Fruit fly (Drosophila melanogaster) whole organism, embryonic: Measurements from ENCODE around the gene CG5003.

Source experiments
- Antp ChIP-seq: fragments of 200-800 bp; sonication (Bioruptor generic); optimal IDR thresholded peaks from 3 replicates; lab custom pipeline; 2016; ENCODE audit warnings: missing biosample characterization, missing genetic modification characterization
- CG12744 ChIP-seq: fragments of 200-800 bp; sonication (Bioruptor generic); optimal IDR thresholded peaks from 2 replicates; lab custom pipeline; 2016; ENCODE audit warnings: missing biosample characterization, missing genetic modification characterization
- CG6813 ChIP-seq: fragments of 200-800 bp; sonication (Bioruptor generic); optimal IDR thresholded peaks from 2 replicates; lab custom pipeline; 2017; ENCODE audit warnings: missing biosample characterization, missing genetic modification characterization, mild to moderate bottlenecking, moderate library complexity, missing genetic modification reagents
- Dfd ChIP-seq, 2 experiments: fragments of >200 bp; optimal IDR thresholded peaks; 2 replicates each; lab custom pipeline; 2017; ENCODE audit warnings: missing biosample characterization in 2 of 2, missing genetic modification characterization in 2 of 2
- amos ChIP-seq: fragments of 200-800 bp; sonication (Bioruptor generic); IDR thresholded peaks from 2 replicates; pipeline ENCODE4 v1.3.6; 2022; ENCODE audit warnings: missing biosample characterization, missing genetic modification characterization; ENCODE audit not compliant: partially characterized antibody
- chif ChIP-seq, 2 experiments: fragments of 200-800 bp; sonication (Bioruptor generic); optimal IDR thresholded peaks; 3 replicates each; lab custom pipeline; 2016; ENCODE audit warnings: missing biosample characterization in 2 of 2, missing genetic modification characterization in 2 of 2

dm6 chr3R:27945398-27945797 lies 29.1 kb upstream of the CG5003 start:
- TF ChIP-seq CG6813 (GFP tag; lab: Kevin White, UChicago), result no peak
- no peak for TF ChIP-seq Dfd (GFP tag; optimal IDR thresholded peaks at IDR 0.05; lab: Kevin White, UChicago)
- TF ChIP-seq Antp (GFP tag; lab: Kevin White, UChicago), result no peak
- no peak for TF ChIP-seq chif (GFP tag; optimal IDR thresholded peaks at IDR 0.05; lab: Kevin White, UChicago)
- TF ChIP-seq CG12744 (GFP tag; lab: Kevin White, UChicago), result no peak
- no peak for TF ChIP-seq amos (GFP tag; lab: Robert Waterston, UW)
